Fruit fly (Drosophila melanogaster): ENCODE data around the gene CG15024.

Gene CG15024

DNA sequence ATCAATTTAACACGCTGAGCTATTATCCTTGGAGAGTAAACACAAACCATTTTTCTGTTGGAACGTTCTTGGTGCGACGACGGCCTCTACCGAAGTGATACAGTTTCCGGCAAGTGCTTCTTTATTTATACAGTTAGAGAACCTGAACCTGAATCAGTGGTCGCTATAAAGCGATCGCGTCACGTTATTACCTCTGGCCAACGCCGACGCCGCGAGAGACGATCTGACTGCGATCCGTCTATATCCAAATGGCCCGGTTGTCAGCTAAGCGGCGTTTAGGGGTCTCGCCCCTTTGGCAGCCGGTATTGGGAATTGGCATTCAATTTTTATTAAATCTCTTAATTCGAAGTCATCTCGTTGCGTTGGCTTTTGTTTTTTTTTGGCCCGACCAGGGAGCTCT is 5.6 kb downstream of the CG15024 start, which contains the start of gene CG11345:
TSS of gene CG11345 (minus strand) at position 101 of the 400 bp plus-strand sequence.
- no peak for TF ChIP-seq psq (optimal IDR thresholded peaks at IDR 0.05)
- TF ChIP-seq ttk (optimal IDR thresholded peaks at IDR 0.05): no peak
- no peak for TF ChIP-seq Myc (optimal IDR thresholded peaks at IDR 0.05)
- TF ChIP-seq Sin3A (optimal IDR thresholded peaks at IDR 0.05): no peak
- no peak for TF ChIP-seq insv (optimal IDR thresholded peaks at IDR 0.05)
- TF ChIP-seq h (optimal IDR thresholded peaks at IDR 0.05): no peak

dm6 chr3L:4447229-4447628 is 16.4 kb downstream of the CG15024 start:
- TF ChIP-seq h (optimal IDR thresholded peaks at IDR 0.05): no peak
- TF ChIP-seq psq (optimal IDR thresholded peaks at IDR 0.05): no peak
- TF ChIP-seq insv (optimal IDR thresholded peaks at IDR 0.05): no peak
- TF ChIP-seq Myc (optimal IDR thresholded peaks at IDR 0.05): no peak
- no peak for TF ChIP-seq Sin3A (optimal IDR thresholded peaks at IDR 0.05)
- no peak for TF ChIP-seq ttk (optimal IDR thresholded peaks at IDR 0.05)

DNA sequence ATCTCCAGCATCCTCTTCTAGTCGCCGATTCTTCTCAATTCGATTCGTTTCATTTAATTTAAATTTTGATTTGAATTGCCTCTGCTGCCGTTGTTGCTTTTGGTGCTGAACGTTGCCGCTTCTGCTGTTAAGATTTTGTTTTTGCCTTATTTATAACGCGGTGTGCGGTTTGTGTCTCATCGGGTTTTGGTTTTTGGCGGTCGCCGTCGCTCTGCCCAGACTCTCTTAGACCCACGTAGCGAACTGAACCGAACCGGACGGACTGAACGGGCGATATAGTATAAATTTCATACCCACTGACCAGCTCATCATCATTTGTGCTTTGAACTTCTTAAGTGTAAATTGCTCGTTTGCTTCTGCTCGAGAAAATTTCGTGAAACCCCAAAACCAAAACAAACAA is 17.4 kb downstream of the CG15024 start, which contains the start of gene CG12607:
TSS of gene CG12607 (plus strand) at position 301 of the 400 bp plus-strand sequence.
- TF ChIP-seq h (optimal IDR thresholded peaks at IDR 0.05) (no peak), Sin3A (optimal IDR thresholded peaks at IDR 0.05) (no peak), psq (optimal IDR thresholded peaks at IDR 0.05) (no peak), ttk (optimal IDR thresholded peaks at IDR 0.05) (no peak), insv (optimal IDR thresholded peaks at IDR 0.05) (no peak), Myc (optimal IDR thresholded peaks at IDR 0.05) (no peak)

DNA sequence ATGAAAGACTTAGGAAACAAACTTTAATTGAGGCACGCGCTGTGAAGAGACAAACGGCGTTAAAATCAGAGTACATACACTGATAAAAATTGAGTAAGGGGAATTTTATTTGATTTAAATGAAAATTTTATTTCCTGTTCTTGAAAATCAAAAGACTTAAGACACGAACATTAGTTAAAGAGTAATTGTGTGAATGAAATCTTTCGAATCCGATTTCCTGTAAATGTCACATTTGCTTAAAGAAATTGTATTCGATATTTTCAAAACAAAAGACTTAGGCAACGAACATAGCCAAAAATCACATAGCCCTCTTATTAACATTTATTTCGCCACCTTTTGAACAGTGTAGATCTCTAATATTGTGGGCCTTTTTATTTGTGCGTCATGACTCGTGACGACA is 17.8 kb downstream of the CG15024 start:
- TF ChIP-seq Myc (optimal IDR thresholded peaks at IDR 0.05) (no peak), ttk (optimal IDR thresholded peaks at IDR 0.05) (no peak), insv (optimal IDR thresholded peaks at IDR 0.05) (no peak), psq (optimal IDR thresholded peaks at IDR 0.05) (no peak), Sin3A (optimal IDR thresholded peaks at IDR 0.05) (no peak), h (optimal IDR thresholded peaks at IDR 0.05) (no peak)

dm6 chr3L:4442168-4442567 is 21.5 kb downstream of the CG15024 start:
- TF ChIP-seq ttk (optimal IDR thresholded peaks at IDR 0.05) (no peak), psq (optimal IDR thresholded peaks at IDR 0.05) (no peak), Myc (optimal IDR thresholded peaks at IDR 0.05) (no peak), Sin3A (optimal IDR thresholded peaks at IDR 0.05) (no peak), insv (optimal IDR thresholded peaks at IDR 0.05) (no peak), h (optimal IDR thresholded peaks at IDR 0.05) (no peak)

DNA sequence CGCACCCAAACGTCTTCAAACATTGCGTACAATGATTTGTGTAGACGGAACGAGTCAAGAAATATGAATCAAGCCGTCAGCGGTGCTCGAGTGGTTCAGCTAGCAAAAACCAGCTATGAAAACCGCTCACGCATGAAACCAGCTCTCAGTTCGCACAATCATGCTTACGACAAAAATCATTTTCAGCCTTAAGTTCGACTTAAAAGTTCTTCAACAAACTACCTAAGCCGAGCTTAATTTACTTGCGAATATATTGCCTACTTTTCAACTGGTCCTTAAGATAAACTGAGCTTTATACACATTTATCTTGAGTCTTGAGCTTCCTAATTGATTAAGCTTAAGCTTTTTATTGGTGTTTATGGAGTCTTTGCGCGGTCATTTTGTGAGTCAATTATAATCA is 23.5 kb downstream of the CG15024 start:
- TF ChIP-seq insv (optimal IDR thresholded peaks at IDR 0.05) (no peak), Sin3A (optimal IDR thresholded peaks at IDR 0.05) (no peak), ttk (optimal IDR thresholded peaks at IDR 0.05) (no peak), h (optimal IDR thresholded peaks at IDR 0.05) (no peak), psq (optimal IDR thresholded peaks at IDR 0.05) (no peak), Myc (optimal IDR thresholded peaks at IDR 0.05) (no peak)

dm6 chr3L:4436421-4436820 is 27.2 kb downstream of the CG15024 start, which contains the start of gene CG15021:
Gene CG15021 (plus strand): TSS chr3L:4436721.
- TF ChIP-seq psq (optimal IDR thresholded peaks at IDR 0.05) (no peak), Myc (optimal IDR thresholded peaks at IDR 0.05) (no peak), h (optimal IDR thresholded peaks at IDR 0.05) (no peak)

dm6 chr3L:4431111-4431730 is 32.4 kb downstream of the CG15024 start:
- TF ChIP-seq Sin3A (optimal IDR thresholded peaks at IDR 0.05) (no peak), ttk (optimal IDR thresholded peaks at IDR 0.05) (no peak), h (optimal IDR thresholded peaks at IDR 0.05) (no peak), Myc (optimal IDR thresholded peaks at IDR 0.05) (no peak), insv (optimal IDR thresholded peaks at IDR 0.05) (no peak), psq (optimal IDR thresholded peaks at IDR 0.05) (no peak)

- no peak for TF ChIP-seq psq (optimal IDR thresholded peaks at IDR 0.05)
- TF ChIP-seq h (optimal IDR thresholded peaks at IDR 0.05): no peak
- no peak for TF ChIP-seq Myc (optimal IDR thresholded peaks at IDR 0.05)
- no peak for TF ChIP-seq Sin3A (optimal IDR thresholded peaks at IDR 0.05)
- TF ChIP-seq ttk (optimal IDR thresholded peaks at IDR 0.05): no peak
- TF ChIP-seq insv (optimal IDR thresholded peaks at IDR 0.05): no peak
Observed at dm6 chr3L:4430331-4430730, 33.3 kb downstream of the CG15024 start.

- TF ChIP-seq Myc (optimal IDR thresholded peaks at IDR 0.05): no peak
- TF ChIP-seq ttk (optimal IDR thresholded peaks at IDR 0.05): no peak
- no peak for TF ChIP-seq psq (optimal IDR thresholded peaks at IDR 0.05)
- TF ChIP-seq insv (optimal IDR thresholded peaks at IDR 0.05): no peak
- no peak for TF ChIP-seq Sin3A (optimal IDR thresholded peaks at IDR 0.05)
- no peak for TF ChIP-seq h (optimal IDR thresholded peaks at IDR 0.05)
Observed at dm6 chr3L:4428918-4429546, 34.6 kb downstream of the CG15024 start, which contains the start of gene nAChRbeta1. Gene nAChRbeta1 (plus strand): TSS chr3L:4429349.

- TF ChIP-seq ttk (optimal IDR thresholded peaks at IDR 0.05): no peak
- no peak for TF ChIP-seq psq (optimal IDR thresholded peaks at IDR 0.05)
Observed at dm6 chr3L:4426581-4426980, 37.0 kb downstream of the CG15024 start.

DNA sequence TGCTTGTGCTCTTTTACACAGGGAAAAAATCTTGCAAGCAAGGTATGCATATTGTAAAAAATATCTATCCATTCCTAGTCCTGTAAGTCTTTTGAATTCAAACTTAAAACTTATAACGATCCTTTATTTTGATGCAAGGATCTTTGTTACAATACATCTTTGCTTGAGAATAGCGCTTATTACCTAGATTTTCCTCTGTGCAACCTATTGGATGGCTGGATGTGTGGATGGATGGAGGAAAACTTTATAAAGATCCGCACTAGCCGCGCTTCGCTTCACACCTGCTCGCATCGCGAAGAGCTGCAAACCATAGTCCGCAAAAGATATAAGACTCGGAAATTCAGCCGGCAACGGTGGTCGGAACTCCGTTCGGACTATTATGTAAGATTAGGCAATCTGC is 42.3 kb downstream of the CG15024 start, which contains the start of gene CG15020:
TSS of gene CG15020 (plus strand) at position 301 of the 400 bp plus-strand sequence.
- TF ChIP-seq ttk (optimal IDR thresholded peaks at IDR 0.05) (no peak), h (optimal IDR thresholded peaks at IDR 0.05) (no peak), Sin3A (optimal IDR thresholded peaks at IDR 0.05) (no peak), insv (optimal IDR thresholded peaks at IDR 0.05) (no peak), psq (optimal IDR thresholded peaks at IDR 0.05) (no peak), Myc (optimal IDR thresholded peaks at IDR 0.05) (no peak)
